Worm (Caenorhabditis elegans) whole organism, late embryonic: ENCODE data around the gene Y69H2.15.

Source experiments
- ama-1 ChIP-seq: fragments of 150-350 bp; optimal IDR thresholded peaks from 2 replicates; lab custom pipeline; 2014
- ceh-18 ChIP-seq: sonication (generic microtip); optimal IDR thresholded peaks from 2 replicates; lab custom pipeline; 2016; ENCODE audit warnings: missing genetic modification characterization, missing compliant biosample characterization
- ceh-45 ChIP-seq: fragments of 200-800 bp; sonication (Bioruptor generic); IDR thresholded peaks from 2 replicates; pipeline ENCODE4 v1.3.6; 2022; ENCODE audit warnings: missing genetic modification reagents, missing genetic modification characterization, missing compliant biosample characterization
- fkh-10 ChIP-seq: fragments of 150-350 bp; optimal IDR thresholded peaks from 2 replicates; lab custom pipeline; 2014; ENCODE audit warnings: missing biosample characterization, missing genetic modification reagents, missing genetic modification characterization
- lin-11 ChIP-seq: fragments of 200-800 bp; sonication (Bioruptor generic); optimal IDR thresholded peaks from 2 replicates; lab custom pipeline; 2018; ENCODE audit warnings: mild to moderate bottlenecking, missing genetic modification characterization, missing compliant biosample characterization
- mec-3 ChIP-seq: sonication (generic microtip); optimal IDR thresholded peaks from 2 replicates; lab custom pipeline; 2016; ENCODE audit warnings: borderline replicate concordance, missing genetic modification characterization, missing compliant biosample characterization
- nfya-1 ChIP-seq: sonication (generic microtip); optimal IDR thresholded peaks from 2 replicates; lab custom pipeline; 2017; ENCODE audit warnings: missing genetic modification characterization, mild to moderate bottlenecking, missing compliant biosample characterization, antibody characterized with exemption, moderate library complexity
- pha-2 ChIP-seq: sonication (generic microtip); optimal IDR thresholded peaks from 2 replicates; lab custom pipeline; 2017; ENCODE audit warnings: mild to moderate bottlenecking, missing genetic modification characterization, missing compliant biosample characterization
- pha-4 ChIP-seq: fragments of 150-350 bp; optimal IDR thresholded peaks from 2 replicates; lab custom pipeline; 2018; ENCODE audit warnings: missing biosample characterization, missing genetic modification reagents, missing genetic modification characterization
- pros-1 ChIP-seq: fragments of 150-350 bp; optimal IDR thresholded peaks from 2 replicates; lab custom pipeline; 2014; ENCODE audit warnings: missing biosample characterization, missing genetic modification reagents, missing genetic modification characterization
- sox-2 ChIP-seq: fragments of 200-800 bp; sonication (Bioruptor generic); IDR thresholded peaks from 2 replicates; pipeline ENCODE4 v1.3.6; 2022; ENCODE audit warnings: missing genetic modification reagents, missing genetic modification characterization, missing compliant biosample characterization
- sox-4 ChIP-seq: sonication (generic microtip); optimal IDR thresholded peaks from 2 replicates; lab custom pipeline; 2017; ENCODE audit warnings: mild to moderate bottlenecking, missing genetic modification characterization, inconsistent platforms, missing compliant biosample characterization
- tbx-2 ChIP-seq: sonication (generic microtip); optimal IDR thresholded peaks from 2 replicates; lab custom pipeline; 2016; ENCODE audit warnings: missing genetic modification characterization, missing compliant biosample characterization
- unc-55 ChIP-seq: sonication (generic microtip); optimal IDR thresholded peaks from 2 replicates; lab custom pipeline; 2017; ENCODE audit warnings: missing biosample characterization, missing genetic modification reagents, missing genetic modification characterization

ce11 chrV:18626764-18627163, at the start of gene Y69H2.15:
- TF ChIP-seq ceh-45 (no peak), unc-55 (GFP tag; lab: Kevin White, UChicago) (no peak), ceh-18 (tag; lab: Kevin White, UChicago) (no peak), pha-4 (tag; lab: Kevin White, UChicago) (no peak), mec-3 (tag; lab: Kevin White, UChicago) (no peak), tbx-2 (tag; lab: Kevin White, UChicago) (no peak), sox-2 (GFP tag; lab: Robert Waterston, UW) (no peak), sox-4 (tag; lab: Kevin White, UChicago) (no peak), fkh-10 (GFP tag; lab: Kevin White, UChicago) (no peak), ama-1 (lab: Kevin White, UChicago) (no peak), lin-11 (no peak), pros-1 (tag; lab: Kevin White, UChicago) (no peak), nfya-1 (tag; lab: Kevin White, UChicago) (no peak), pha-2 (tag; lab: Kevin White, UChicago) (no peak)
